Fruit fly (Drosophila melanogaster) Kc167 (cell line): Measurements from ENCODE around the gene CG14370.

Experiments used
- Myc ChIP-seq: fragments of >200 bp; optimal IDR thresholded peaks from 2 replicates; lab custom pipeline; 2017; ENCODE audit warnings: missing external identifiers
- Sin3A ChIP-seq: fragments of >200 bp; optimal IDR thresholded peaks from 2 replicates; lab custom pipeline; 2018; ENCODE audit warnings: missing external identifiers
- h ChIP-seq: fragments of >200 bp; optimal IDR thresholded peaks from 3 replicates; lab custom pipeline; 2018; ENCODE audit warnings: missing external identifiers
- insv ChIP-seq: fragments of >200 bp; optimal IDR thresholded peaks from 3 replicates; lab custom pipeline; 2018; ENCODE audit warnings: missing external identifiers
- psq ChIP-seq: fragments of >200 bp; optimal IDR thresholded peaks from 2 replicates; lab custom pipeline; 2017; ENCODE audit warnings: missing external identifiers
- ttk ChIP-seq: sonication (Bioruptor generic); optimal IDR thresholded peaks from 2 replicates; lab custom pipeline; 2017; ENCODE audit warnings: missing external identifiers

CG14370 gene

dm6 chr3R:13612333-13612732, 24.5 kb downstream of the CG14370 start, which contains the start of gene CG9757:
Gene CG9757 (minus strand): TSS chr3R:13612433.
- TF ChIP-seq Myc (lab: Kevin White, UChicago) = no peak
- TF ChIP-seq Sin3A (lab: Kevin White, UChicago) = no peak
- TF ChIP-seq psq = no peak

DNA sequence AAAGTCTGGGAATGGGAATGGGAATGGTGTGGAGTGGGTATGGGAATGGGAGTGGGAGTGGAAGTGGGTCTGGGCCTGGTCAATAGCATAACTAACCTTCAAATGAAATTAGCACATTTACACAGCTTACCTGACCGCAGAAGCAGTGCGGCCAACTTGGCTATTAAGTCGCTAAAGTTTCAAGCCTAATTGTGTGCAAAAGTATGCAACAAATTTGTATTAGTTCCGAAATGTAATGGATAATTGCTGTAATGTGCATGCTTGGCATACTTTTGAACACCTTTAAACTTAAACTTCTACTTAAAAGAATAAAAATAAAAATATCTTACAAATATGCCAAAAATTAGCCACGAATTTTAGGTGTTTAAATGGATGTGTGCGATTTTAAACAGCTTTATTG, 27.2 kb downstream of the CG14370 start:
- TF ChIP-seq ttk (lab: Kevin White, UChicago) (no peak), Myc (lab: Kevin White, UChicago) (no peak), Sin3A (lab: Kevin White, UChicago) (no peak), h (no peak), psq (no peak), insv (lab: Kevin White, UChicago) (no peak)

DNA sequence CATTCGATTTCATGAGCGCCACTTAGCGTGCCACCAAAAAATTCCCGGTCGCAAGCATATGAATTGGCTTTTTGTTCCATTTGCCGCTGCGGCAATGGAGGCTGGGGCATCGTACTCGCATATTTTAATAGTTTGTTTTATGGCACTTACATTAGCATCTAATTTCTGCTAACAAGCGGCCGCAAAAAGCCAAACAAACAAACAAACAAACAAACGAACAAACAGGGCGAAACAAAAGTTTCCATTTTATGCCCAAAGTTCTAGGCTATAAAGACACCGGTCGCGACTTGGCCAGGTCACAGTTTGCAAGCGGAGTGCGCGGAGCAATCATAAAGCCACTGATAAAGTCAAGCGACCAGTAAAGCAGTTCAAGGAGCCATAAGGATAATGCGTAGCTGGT, 27.8 kb downstream of the CG14370 start, which contains the start of gene CG9269:
CG9269 (plus strand) TSS at position 301 of the 400 bp plus-strand sequence.
- TF ChIP-seq insv (lab: Kevin White, UChicago) (no peak), h (no peak), ttk (lab: Kevin White, UChicago) (no peak), Myc (lab: Kevin White, UChicago) (no peak), Sin3A (lab: Kevin White, UChicago) (no peak), psq (no peak)

dm6 chr3R:13617228-13617627, 29.4 kb downstream of the CG14370 start:
- TF ChIP-seq Myc (lab: Kevin White, UChicago) = no peak
- no peak for TF ChIP-seq psq
- no peak for TF ChIP-seq insv (lab: Kevin White, UChicago)
- TF ChIP-seq h = no peak
- no peak for TF ChIP-seq Sin3A (lab: Kevin White, UChicago)

DNA sequence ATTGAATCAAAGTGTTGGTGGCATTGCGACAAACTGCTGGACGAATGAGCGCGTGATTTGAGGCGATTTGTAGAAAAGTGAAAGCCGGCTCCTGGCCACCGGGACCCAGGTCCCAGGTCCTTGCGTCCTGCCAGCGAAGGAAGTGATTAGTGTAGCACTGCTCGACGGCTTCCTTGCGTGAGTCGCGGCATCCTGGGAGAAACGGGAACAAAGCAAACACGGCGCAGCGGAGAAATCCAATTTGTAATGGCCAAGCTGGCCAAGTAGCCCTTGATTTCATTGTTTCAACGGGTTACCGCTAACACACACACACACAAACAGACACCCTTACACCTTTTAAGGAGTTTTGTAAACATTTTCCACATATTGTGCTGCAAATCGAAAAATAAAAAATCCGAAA, 43.8 kb downstream of the CG14370 start, which contains the start of gene CG10841:
CG10841 (plus strand) TSS at position 301 of the 400 bp plus-strand sequence.
- TF ChIP-seq h (no peak), Myc (lab: Kevin White, UChicago) (no peak), Sin3A (lab: Kevin White, UChicago) (no peak), psq (no peak), insv (lab: Kevin White, UChicago) (no peak), ttk (lab: Kevin White, UChicago) (no peak)
